Worm (Caenorhabditis elegans) whole organism, L2 larva: Measurements from ENCODE around the gene che-12.

ENCODE experiments used
- C34F6.9 ChIP-seq: fragments of 150-350 bp; optimal IDR thresholded peaks from 2 replicates; lab custom pipeline; 2014; ENCODE audit warnings: missing biosample characterization, missing genetic modification characterization
- F13H6.1 ChIP-seq: sonication (generic microtip); optimal IDR thresholded peaks from 2 replicates; lab custom pipeline; 2016; ENCODE audit warnings: missing genetic modification characterization, missing compliant biosample characterization
- ZK546.5 ChIP-seq: sonication (generic microtip); optimal IDR thresholded peaks from 2 replicates; lab custom pipeline; 2017; ENCODE audit warnings: missing biosample characterization, missing genetic modification characterization
- alr-1 ChIP-seq: fragments of 150-350 bp; optimal IDR thresholded peaks from 2 replicates; lab custom pipeline; 2014; ENCODE audit warnings: missing biosample characterization, missing genetic modification characterization
- ama-1 ChIP-seq: fragments of 150-350 bp; optimal IDR thresholded peaks from 2 replicates; lab custom pipeline; 2018; ENCODE audit warnings: inconsistent platforms
- blmp-1 ChIP-seq: sonication (generic microtip); optimal IDR thresholded peaks from 2 replicates; lab custom pipeline; 2017; ENCODE audit warnings: missing genetic modification characterization, mild to moderate bottlenecking, missing compliant biosample characterization, antibody characterized with exemption, moderate library complexity; ENCODE audit not compliant: insufficient read depth
- ceh-16 ChIP-seq: fragments of 150-350 bp; optimal IDR thresholded peaks from 2 replicates; lab custom pipeline; 2014; ENCODE audit warnings: missing biosample characterization, missing genetic modification characterization
- crh-2 ChIP-seq: sonication (generic microtip); optimal IDR thresholded peaks from 2 replicates; lab custom pipeline; 2017; ENCODE audit warnings: missing biosample characterization, missing genetic modification characterization
- dmd-4 ChIP-seq: sonication (generic microtip); optimal IDR thresholded peaks from 2 replicates; lab custom pipeline; 2017; ENCODE audit warnings: missing biosample characterization, missing genetic modification characterization
- egl-27 ChIP-seq: sonication (generic microtip); optimal IDR thresholded peaks from 3 replicates; lab custom pipeline; 2017; ENCODE audit warnings: missing biosample characterization, missing genetic modification reagents, missing genetic modification characterization
- elt-1 ChIP-seq: fragments of 150-350 bp; optimal IDR thresholded peaks from 2 replicates; lab custom pipeline; 2014; ENCODE audit warnings: missing biosample characterization, missing genetic modification characterization
- elt-3 ChIP-seq: sonication (generic microtip); optimal IDR thresholded peaks from 2 replicates; lab custom pipeline; 2017; ENCODE audit warnings: missing biosample characterization, missing genetic modification characterization
- fos-1 ChIP-seq: fragments of 150-350 bp; optimal IDR thresholded peaks from 2 replicates; lab custom pipeline; 2014; ENCODE audit warnings: missing biosample characterization, missing genetic modification characterization
- gmeb-1 ChIP-seq: fragments of 150-350 bp; optimal IDR thresholded peaks from 2 replicates; lab custom pipeline; 2014; ENCODE audit warnings: missing biosample characterization, missing genetic modification characterization
- lin-13 ChIP-seq: fragments of 150-350 bp; optimal IDR thresholded peaks from 2 replicates; lab custom pipeline; 2014; ENCODE audit warnings: missing biosample characterization, missing genetic modification reagents, missing genetic modification characterization
- lsy-2 ChIP-seq, 2 experiments: fragments of 150-350 bp in 1 of 2; sonication (generic microtip) in 1 of 2; optimal IDR thresholded peaks; 2 replicates each; lab custom pipeline; 2014 to 2017; ENCODE audit warnings: missing biosample characterization in 2 of 2, missing genetic modification characterization in 2 of 2
- mab-5 ChIP-seq: fragments of 150-350 bp; optimal IDR thresholded peaks from 2 replicates; lab custom pipeline; 2014; ENCODE audit warnings: missing biosample characterization, missing genetic modification characterization
- mbf-1 ChIP-seq: sonication (generic microtip); optimal IDR thresholded peaks from 2 replicates; lab custom pipeline; 2017; ENCODE audit warnings: missing biosample characterization, missing genetic modification characterization
- mdl-1 ChIP-seq, 2 experiments: fragments of 150-350 bp in 1 of 2; sonication (generic microtip) in 1 of 2; optimal IDR thresholded peaks; 2 replicates each; lab custom pipeline; 2017; ENCODE audit warnings: missing biosample characterization in 2 of 2, missing genetic modification characterization in 2 of 2
- nhr-10 ChIP-seq: sonication (generic microtip); optimal IDR thresholded peaks from 2 replicates; lab custom pipeline; 2017; ENCODE audit warnings: missing biosample characterization, missing genetic modification characterization
- nhr-129 ChIP-seq: fragments of 150-350 bp; optimal IDR thresholded peaks from 2 replicates; lab custom pipeline; 2014; ENCODE audit warnings: missing biosample characterization, missing genetic modification characterization
- nhr-23 ChIP-seq: fragments of 150-350 bp; optimal IDR thresholded peaks from 2 replicates; lab custom pipeline; 2014; ENCODE audit warnings: missing biosample characterization, missing genetic modification reagents, missing genetic modification characterization
- nhr-237 ChIP-seq: fragments of 150-350 bp; optimal IDR thresholded peaks from 2 replicates; lab custom pipeline; 2014; ENCODE audit warnings: missing biosample characterization, missing genetic modification characterization
- nhr-25 ChIP-seq: fragments of 150-350 bp; sonication (generic microtip); optimal IDR thresholded peaks from 3 replicates; lab custom pipeline; 2014; ENCODE audit warnings: missing biosample characterization, missing genetic modification characterization
- nhr-6 ChIP-seq: fragments of 150-350 bp; optimal IDR thresholded peaks from 2 replicates; lab custom pipeline; 2014; ENCODE audit warnings: missing biosample characterization, missing genetic modification characterization
- sem-4 ChIP-seq: fragments of 150-350 bp; optimal IDR thresholded peaks from 2 replicates; lab custom pipeline; 2014; ENCODE audit warnings: missing biosample characterization, missing genetic modification reagents, missing genetic modification characterization
- sma-3 ChIP-seq: sonication (generic microtip); optimal IDR thresholded peaks from 2 replicates; lab custom pipeline; 2016; ENCODE audit warnings: missing genetic modification reagents, missing genetic modification characterization, missing compliant biosample characterization
- sma-9 ChIP-seq, 2 experiments: fragments of 150-350 bp in 1 of 2; sonication (generic microtip) in 1 of 2; optimal IDR thresholded peaks; 2 replicates each; lab custom pipeline; 2014 to 2016; ENCODE audit warnings: missing genetic modification characterization in 2 of 2, mild to moderate bottlenecking in 1 of 2, missing biosample characterization in 1 of 2, missing compliant biosample characterization in 1 of 2, missing genetic modification reagents in 1 of 2, moderate library complexity in 1 of 2
- snpc-4 ChIP-seq: fragments of 150-350 bp; optimal IDR thresholded peaks from 2 replicates; lab custom pipeline; 2014; ENCODE audit warnings: missing biosample characterization, missing genetic modification characterization
- unc-55 ChIP-seq: fragments of 150-350 bp; sonication (generic microtip); optimal IDR thresholded peaks from 3 replicates; lab custom pipeline; 2014; ENCODE audit warnings: missing biosample characterization, missing genetic modification reagents, missing genetic modification characterization
- zag-1 ChIP-seq: fragments of 150-350 bp; optimal IDR thresholded peaks from 2 replicates; lab custom pipeline; 2014; ENCODE audit warnings: missing biosample characterization, missing genetic modification characterization
- ztf-1 ChIP-seq: fragments of 200-800 bp; sonication (Bioruptor generic); conservative IDR thresholded peaks from 2 replicates; pipeline ENCODE4 v1.3.6; 2022; ENCODE audit warnings: missing genetic modification characterization, missing compliant biosample characterization
- ztf-11 ChIP-seq: sonication (generic microtip); optimal IDR thresholded peaks from 2 replicates; lab custom pipeline; 2017; ENCODE audit warnings: missing biosample characterization, missing genetic modification characterization

The che-12 gene

ce11 chrV:10255005-10255472 is 52.1 kb downstream of the che-12 start, which contains the start of gene rop-1:
rop-1 (minus strand) TSS chrV:10255055.
- TF ChIP-seq ama-1 (lab: Kevin White, UChicago), result peak; percentile 19
- peak in 1 of 2 experiments; percentile 15 for TF ChIP-seq lsy-2 (tag; optimal IDR thresholded peaks at IDR 0.05; lab: Kevin White, UChicago)
- TF ChIP-seq gmeb-1 (tag; lab: Kevin White, UChicago), result peak; percentile 2
- peak; percentile 53 for TF ChIP-seq blmp-1 (tag; lab: Kevin White, UChicago)
- TF ChIP-seq C34F6.9, result peak; percentile 60
- peak; percentile 75 for TF ChIP-seq unc-55 (GFP tag; lab: Kevin White, UChicago)
- peak; percentile 48 for TF ChIP-seq fos-1
- TF ChIP-seq elt-3, result no peak
- TF ChIP-seq mbf-1 (tag; lab: Kevin White, UChicago), result no peak
- peak; percentile 88 for TF ChIP-seq nhr-129 (tag; lab: Kevin White, UChicago)

ce11 chrV:10252682-10253081 is 54.5 kb downstream of the che-12 start:
- no peak for TF ChIP-seq nhr-6 (tag; lab: Kevin White, UChicago)
- no peak for TF ChIP-seq alr-1 (tag; lab: Kevin White, UChicago)
- no peak for TF ChIP-seq C34F6.9
- no peak for TF ChIP-seq sma-9 (GFP tag; optimal IDR thresholded peaks at IDR 0.05; lab: Kevin White, UChicago)
- TF ChIP-seq sma-9 (tag; optimal IDR thresholded peaks at IDR 0.05; lab: Kevin White, UChicago), result no peak
- TF ChIP-seq fos-1, result no peak
- TF ChIP-seq ztf-11 (tag; lab: Kevin White, UChicago), result no peak
- TF ChIP-seq nhr-23 (tag; lab: Kevin White, UChicago), result no peak
- TF ChIP-seq unc-55 (GFP tag; lab: Kevin White, UChicago), result no peak
- no peak for TF ChIP-seq sma-3 (GFP tag; lab: Kevin White, UChicago)
- TF ChIP-seq zag-1, result no peak
- no peak for TF ChIP-seq ama-1 (lab: Kevin White, UChicago)
- TF ChIP-seq ceh-16 (tag; lab: Kevin White, UChicago), result no peak
- TF ChIP-seq crh-2, result no peak
- TF ChIP-seq mdl-1 (tag; optimal IDR thresholded peaks at IDR 0.05; lab: Kevin White, UChicago), result no peak
- no peak for TF ChIP-seq mab-5 (tag; lab: Kevin White, UChicago)
- TF ChIP-seq ZK546.5 (tag; lab: Kevin White, UChicago), result no peak
- TF ChIP-seq sem-4 (tag; lab: Kevin White, UChicago), result no peak
- TF ChIP-seq blmp-1 (tag; lab: Kevin White, UChicago), result no peak
- TF ChIP-seq elt-1 (tag; lab: Kevin White, UChicago), result no peak
- no peak for TF ChIP-seq F13H6.1 (tag; lab: Kevin White, UChicago)

- TF ChIP-seq nhr-237 (tag; lab: Kevin White, UChicago) (no peak), elt-1 (tag; lab: Kevin White, UChicago) (no peak), nhr-23 (tag; lab: Kevin White, UChicago) (no peak), nhr-10 (tag; lab: Kevin White, UChicago) (no peak), mbf-1 (tag; lab: Kevin White, UChicago) (no peak), egl-27 (tag; lab: Kevin White, UChicago) (no peak), nhr-25 (no peak), alr-1 (tag; lab: Kevin White, UChicago) (no peak), snpc-4 (no peak), nhr-129 (tag; lab: Kevin White, UChicago) (no peak), dmd-4 (tag; lab: Kevin White, UChicago) (no peak), elt-3 (no peak), lin-13 (GFP tag; lab: Kevin White, UChicago) (no peak), sem-4 (tag; lab: Kevin White, UChicago) (no peak), ZK546.5 (tag; lab: Kevin White, UChicago) (no peak), sma-3 (GFP tag; lab: Kevin White, UChicago) (no peak), ztf-1 (GFP tag; lab: Robert Waterston, UW) (no peak)
Observed at ce11 chrV:10249515-10249914, 57.7 kb downstream of the che-12 start.
